Worm (Caenorhabditis elegans): ENCODE results near the gene F23D12.3.

DNA sequence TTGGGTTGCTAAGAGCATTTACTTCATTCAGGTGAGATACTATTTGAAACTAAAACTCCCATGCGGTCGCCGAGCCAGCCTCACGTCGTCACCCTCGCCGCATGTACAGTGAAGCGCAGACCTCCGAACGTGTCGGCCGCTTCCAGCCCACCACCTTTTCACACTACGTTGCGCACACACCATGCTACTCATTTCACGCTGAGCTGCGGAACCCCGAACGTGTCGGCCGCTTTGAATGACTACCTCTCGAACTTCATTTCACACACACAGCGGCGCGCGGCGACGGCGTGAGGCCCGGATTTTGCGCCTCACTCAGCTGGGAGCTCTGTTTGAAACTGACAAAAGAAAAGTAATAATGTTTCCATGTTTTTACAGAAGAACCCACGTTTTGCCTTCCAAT lies 39.2 kb downstream of the F23D12.3 start:
- TF ChIP-seq med-1 (GFP tag; optimal IDR thresholded peaks at IDR 0.05; ENCODE audit: insufficient read depth): no peak
- no peak for TF ChIP-seq ref-1 (GFP tag; conservative IDR thresholded peaks at IDR 0.05)
- TF ChIP-seq klf-2 (GFP tag; conservative IDR thresholded peaks at IDR 0.05): no peak
- TF ChIP-seq cog-1 (tag; optimal IDR thresholded peaks at IDR 0.05): no peak
- no peak for TF ChIP-seq tab-1 (GFP tag; IDR thresholded peaks at IDR 0.05)
- no peak for TF ChIP-seq ztf-23 (GFP tag; IDR thresholded peaks at IDR 0.05)
- no peak for TF ChIP-seq flt-1 (GFP tag; IDR thresholded peaks at IDR 0.05)

All from whole organism, midembryonic.